Fruit fly (Drosophila melanogaster) whole organism, embryonic: Measurements from ENCODE around the gene CG14839.

Experiments
- ATbp ChIP-seq: fragments of 200-800 bp; sonication (Bioruptor generic); optimal IDR thresholded peaks from 2 replicates; lab custom pipeline; 2017; ENCODE audit warnings: missing biosample characterization, mild to moderate bottlenecking, missing genetic modification characterization, missing genetic modification reagents
- BEAF-32 ChIP-seq: fragments of 200-800 bp; sonication (Bioruptor generic); optimal IDR thresholded peaks from 3 replicates; lab custom pipeline; 2017; ENCODE audit warnings: missing biosample characterization, missing genetic modification characterization, mild to moderate bottlenecking, moderate library complexity, missing genetic modification reagents
- CG10209 ChIP-seq: fragments of 200-800 bp; sonication (Bioruptor generic); optimal IDR thresholded peaks from 3 replicates; lab custom pipeline; 2017; ENCODE audit warnings: missing biosample characterization, mild to moderate bottlenecking, missing genetic modification characterization, missing genetic modification reagents
- CG1233 ChIP-seq: fragments of 200-800 bp; sonication (Bioruptor generic); optimal IDR thresholded peaks from 4 replicates; lab custom pipeline; 2018; ENCODE audit warnings: missing biosample characterization, mild to moderate bottlenecking, missing genetic modification characterization
- CG16779 ChIP-seq: fragments of 200-800 bp; sonication (Bioruptor generic); IDR thresholded peaks from 2 replicates; pipeline ENCODE4 v1.3.6; 2022; ENCODE audit warnings: missing biosample characterization, missing genetic modification characterization
- CG16863 ChIP-seq: fragments of 200-800 bp; sonication (Bioruptor generic); optimal IDR thresholded peaks from 3 replicates; lab custom pipeline; 2016; ENCODE audit warnings: missing biosample characterization, missing genetic modification characterization
- CG17186 ChIP-seq: fragments of 200-800 bp; sonication (Bioruptor generic); optimal IDR thresholded peaks from 3 replicates; lab custom pipeline; 2017; ENCODE audit warnings: missing biosample characterization, missing genetic modification reagents, missing genetic modification characterization
- CG17568 ChIP-seq: fragments of 200-800 bp; sonication (Bioruptor generic); optimal IDR thresholded peaks from 2 replicates; lab custom pipeline; 2018; ENCODE audit warnings: missing biosample characterization, mild to moderate bottlenecking, missing genetic modification characterization, moderate library complexity
- CG1832 ChIP-seq: fragments of 200-800 bp; sonication (Bioruptor generic); optimal IDR thresholded peaks from 2 replicates; lab custom pipeline; 2017; ENCODE audit warnings: missing biosample characterization, mild to moderate bottlenecking, missing genetic modification characterization, inconsistent platforms
- CG18619 ChIP-seq: fragments of 200-800 bp; sonication (Bioruptor generic); optimal IDR thresholded peaks from 3 replicates; lab custom pipeline; 2017; ENCODE audit warnings: missing biosample characterization, mild to moderate bottlenecking, missing genetic modification characterization
- CG2202 ChIP-seq: fragments of 200-800 bp; sonication (Bioruptor generic); optimal IDR thresholded peaks from 2 replicates; lab custom pipeline; 2018; ENCODE audit warnings: missing biosample characterization, mild to moderate bottlenecking, missing genetic modification characterization
- CG31224 ChIP-seq: fragments of 200-800 bp; sonication (Bioruptor generic); IDR thresholded peaks from 2 replicates; pipeline ENCODE4 v1.3.6; 2022; ENCODE audit warnings: missing biosample characterization, missing genetic modification characterization
- CG4328 ChIP-seq: fragments of 200-800 bp; sonication (Bioruptor generic); optimal IDR thresholded peaks from 3 replicates; lab custom pipeline; 2017; ENCODE audit warnings: missing biosample characterization, missing genetic modification reagents, missing genetic modification characterization
- CG4730 ChIP-seq: fragments of 200-800 bp; sonication (Bioruptor generic); IDR thresholded peaks from 2 replicates; pipeline ENCODE4 v1.3.6; 2022; ENCODE audit warnings: missing biosample characterization, missing genetic modification characterization
- CG6683 ChIP-seq: fragments of 200-800 bp; sonication (Bioruptor generic); optimal IDR thresholded peaks from 2 replicates; lab custom pipeline; 2017; ENCODE audit warnings: missing biosample characterization, mild to moderate bottlenecking, missing genetic modification characterization, missing genetic modification reagents
- CG7963 ChIP-seq: fragments of 200-800 bp; sonication (Bioruptor generic); IDR thresholded peaks from 3 replicates; pipeline ENCODE4 v1.3.6; 2022; ENCODE audit warnings: missing biosample characterization, missing genetic modification characterization; ENCODE audit not compliant: partially characterized antibody
- CG8359 ChIP-seq: fragments of 200-800 bp; sonication (Bioruptor generic); optimal IDR thresholded peaks from 2 replicates; lab custom pipeline; 2017; ENCODE audit warnings: missing biosample characterization, mild to moderate bottlenecking, missing genetic modification characterization, borderline replicate concordance
- CG8924 ChIP-seq: fragments of 200-800 bp; optimal IDR thresholded peaks from 3 replicates; lab custom pipeline; 2019; ENCODE audit warnings: missing biosample characterization, mild to moderate bottlenecking, missing genetic modification characterization, moderate library complexity
- CG9876 ChIP-seq: fragments of 200-800 bp; sonication (Bioruptor generic); optimal IDR thresholded peaks from 2 replicates; lab custom pipeline; 2016; ENCODE audit warnings: missing biosample characterization, missing genetic modification characterization
- Deaf1 ChIP-seq: fragments of 200-800 bp; optimal IDR thresholded peaks from 3 replicates; lab custom pipeline; 2019; ENCODE audit warnings: missing biosample characterization, mild to moderate bottlenecking, missing genetic modification characterization, moderate library complexity
- Dp ChIP-seq: fragments of 200-800 bp; sonication (Bioruptor generic); optimal IDR thresholded peaks from 2 replicates; lab custom pipeline; 2018; ENCODE audit warnings: missing biosample characterization, mild to moderate bottlenecking, missing genetic modification characterization, moderate library complexity
- ERR ChIP-seq: fragments of 200-800 bp; sonication (Bioruptor generic); optimal IDR thresholded peaks from 2 replicates; lab custom pipeline; 2016; ENCODE audit warnings: missing biosample characterization, missing genetic modification characterization
- Ets65A ChIP-seq: fragments of 200-800 bp; sonication (Bioruptor generic); peaks from one replicate; lab custom pipeline; 2016; ENCODE audit warnings: missing biosample characterization, missing genetic modification characterization
- Jarid2 ChIP-seq: fragments of 200-800 bp; sonication (Bioruptor generic); optimal IDR thresholded peaks from 3 replicates; lab custom pipeline; 2017; ENCODE audit warnings: mild to moderate bottlenecking, missing biosample characterization, missing genetic modification reagents, missing genetic modification characterization
- Mrtf ChIP-seq: fragments of 200-800 bp; sonication (Bioruptor generic); IDR thresholded peaks from 3 replicates; pipeline ENCODE4 v1.3.6; 2022; ENCODE audit warnings: missing biosample characterization, missing genetic modification characterization
- Ssrp ChIP-seq: fragments of 200-800 bp; sonication (Bioruptor generic); optimal IDR thresholded peaks from 2 replicates; lab custom pipeline; 2018; ENCODE audit warnings: missing biosample characterization, mild to moderate bottlenecking, missing genetic modification characterization, moderate library complexity
- TFAM ChIP-seq: fragments of 200-800 bp; sonication (Bioruptor generic); optimal IDR thresholded peaks from 2 replicates; lab custom pipeline; 2017; ENCODE audit warnings: missing biosample characterization, missing genetic modification characterization, inconsistent platforms
- Trl ChIP-seq, 3 experiments: fragments of >200 bp in 2 of 3; fragments of 200-800 bp in 1 of 3; sonication (Bioruptor generic) in 1 of 3; optimal IDR thresholded peaks; 2 replicates in 1 of 3; 3 replicates in 2 of 3; lab custom pipeline; 2016 to 2017; ENCODE audit warnings: missing biosample characterization in 1 of 3, missing genetic modification characterization in 1 of 3
- ac ChIP-seq: fragments of 200-800 bp; sonication (Bioruptor generic); optimal IDR thresholded peaks from 3 replicates; lab custom pipeline; 2017; ENCODE audit warnings: missing biosample characterization, mild to moderate bottlenecking, missing genetic modification characterization
- dmrt99B ChIP-seq: fragments of 200-800 bp; sonication (Bioruptor generic); optimal IDR thresholded peaks from 2 replicates; lab custom pipeline; 2018; ENCODE audit warnings: missing biosample characterization, mild to moderate bottlenecking, missing genetic modification characterization, moderate library complexity
- ems ChIP-seq: fragments of 200-800 bp; sonication (Bioruptor generic); optimal IDR thresholded peaks from 3 replicates; lab custom pipeline; 2016; ENCODE audit warnings: missing biosample characterization, missing genetic modification characterization
- ewg ChIP-seq: fragments of 200-800 bp; sonication (Bioruptor generic); optimal IDR thresholded peaks from 3 replicates; lab custom pipeline; 2017; ENCODE audit warnings: mild to moderate bottlenecking, missing biosample characterization, missing genetic modification reagents, missing genetic modification characterization
- fd64A ChIP-seq: fragments of 200-800 bp; sonication (Bioruptor generic); optimal IDR thresholded peaks from 3 replicates; lab custom pipeline; 2018; ENCODE audit warnings: missing biosample characterization, mild to moderate bottlenecking, missing genetic modification characterization
- fd96Cb ChIP-seq: fragments of 200-800 bp; sonication (Bioruptor generic); optimal IDR thresholded peaks from 2 replicates; lab custom pipeline; 2018; ENCODE audit warnings: missing biosample characterization, mild to moderate bottlenecking, missing genetic modification characterization, moderate library complexity
- gem ChIP-seq: fragments of 200-800 bp; sonication (Bioruptor generic); optimal IDR thresholded peaks from 2 replicates; lab custom pipeline; 2019; ENCODE audit warnings: missing biosample characterization, mild to moderate bottlenecking, missing genetic modification characterization, moderate library complexity
- kah ChIP-seq: fragments of 200-800 bp; sonication (Bioruptor generic); optimal IDR thresholded peaks from 2 replicates; lab custom pipeline; 2018; ENCODE audit warnings: missing biosample characterization, mild to moderate bottlenecking, missing genetic modification characterization
- otp ChIP-seq: fragments of 200-800 bp; sonication (Bioruptor generic); IDR thresholded peaks from 3 replicates; pipeline ENCODE4, ENCODE4 v1.3.6; 2022; ENCODE audit warnings: missing biosample characterization, missing genetic modification characterization
- scrt ChIP-seq: fragments of 200-800 bp; sonication (Bioruptor generic); optimal IDR thresholded peaks from 2 replicates; lab custom pipeline; 2018; ENCODE audit warnings: missing biosample characterization, mild to moderate bottlenecking, missing genetic modification characterization, moderate library complexity
- tll ChIP-seq, 2 experiments: fragments of 200-800 bp in 1 of 2; fragments of >200 bp in 1 of 2; sonication (Bioruptor generic) in 1 of 2; optimal IDR thresholded peaks; 2 replicates each; lab custom pipeline; 2017 to 2019; ENCODE audit warnings: missing biosample characterization in 2 of 2, missing genetic modification characterization in 2 of 2, mild to moderate bottlenecking in 1 of 2, moderate library complexity in 1 of 2
- zen2 ChIP-seq: fragments of 200-800 bp; sonication (Bioruptor generic); IDR thresholded peaks from 3 replicates; pipeline ENCODE4 v1.3.6; 2022; ENCODE audit warnings: missing biosample characterization, missing genetic modification characterization; ENCODE audit not compliant: partially characterized antibody

Gene CG14839

DNA sequence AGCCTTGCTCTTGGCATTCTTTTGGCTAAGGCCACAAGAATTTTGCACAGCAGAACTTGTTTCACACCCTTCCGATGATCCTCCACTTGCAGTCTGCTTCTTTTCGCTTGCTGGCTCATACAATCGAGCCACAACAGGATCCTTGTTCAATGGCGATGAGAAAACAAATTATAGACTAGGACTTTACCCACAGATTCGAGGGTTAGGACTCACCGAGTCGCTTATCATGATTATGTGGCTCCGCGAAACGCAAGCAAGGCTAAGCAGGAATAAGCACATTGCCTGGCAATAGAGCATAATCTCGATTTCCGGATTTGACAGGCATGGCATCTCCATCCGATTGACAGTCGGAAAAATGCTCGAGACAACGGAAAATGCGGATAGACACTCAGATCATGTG is at the start of gene CG14839, which contains the start of gene CG14841:
TSS of gene CG14839 (plus strand) at position 301 of the 400 bp plus-strand sequence.
TSS of gene CG14841 (minus strand) at position 332 of the 400 bp plus-strand sequence.
- no peak for TF ChIP-seq CG4328 (GFP tag; lab: Kevin White, UChicago)
- no peak for TF ChIP-seq ems
- TF ChIP-seq Ets65A (GFP tag; lab: Kevin White, UChicago) = peak; percentile 73
- TF ChIP-seq, all 482 proteins: peak for 1

DNA sequence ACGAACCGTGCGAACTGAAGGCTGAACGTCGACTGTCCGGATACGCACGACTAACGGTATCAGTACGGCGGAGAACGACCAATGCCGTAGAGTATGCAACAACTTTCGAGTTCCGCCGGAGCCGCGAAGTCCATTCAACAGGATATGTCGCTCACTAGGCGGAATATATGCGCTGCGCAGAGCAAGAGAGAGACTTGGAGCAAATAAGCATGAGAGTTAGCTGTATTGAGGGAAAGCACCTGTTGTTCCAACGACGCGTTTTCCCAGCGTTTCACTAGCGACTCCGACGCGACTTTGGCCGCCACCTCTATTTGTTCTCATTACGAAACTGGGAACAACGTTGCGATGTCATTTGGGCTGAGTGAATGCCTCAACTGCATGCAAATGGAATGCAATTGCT is 47.4 kb upstream of the CG14839 start, which contains the start of gene Dop1R1:
TSS of gene Dop1R1 (minus strand) at position 35 of the 400 bp plus-strand sequence.
- no peak for TF ChIP-seq zen2 (GFP tag; lab: Robert Waterston, UW)
- peak; percentile 4 to 40 for TF ChIP-seq Trl (optimal IDR thresholded peaks at IDR 0.05; lab: Kevin White, UChicago)
- no peak for TF ChIP-seq Trl (GFP tag; optimal IDR thresholded peaks at IDR 0.05; lab: Kevin White, UChicago)
- TF ChIP-seq Deaf1 = peak; percentile 76
- peak; percentile 68 for TF ChIP-seq ewg
- 0 out of 3 replicates have a peak, but pooled peaks have one; percentile 27 for TF ChIP-seq Mrtf (GFP tag; lab: Robert Waterston, UW)
- TF ChIP-seq scrt (GFP tag; lab: Kevin White, UChicago) = peak; percentile 96
- TF ChIP-seq CG4730 (GFP tag; lab: Robert Waterston, UW) = no peak
- peak; percentile 99 for TF ChIP-seq CG8359 (GFP tag; lab: Kevin White, UChicago)
- peak; percentile 37 for TF ChIP-seq Ets65A (GFP tag; lab: Kevin White, UChicago)
- peak; percentile 4 for TF ChIP-seq Jarid2 (GFP tag; lab: Kevin White, UChicago)
- TF ChIP-seq, all 482 proteins: peak for 8

DNA sequence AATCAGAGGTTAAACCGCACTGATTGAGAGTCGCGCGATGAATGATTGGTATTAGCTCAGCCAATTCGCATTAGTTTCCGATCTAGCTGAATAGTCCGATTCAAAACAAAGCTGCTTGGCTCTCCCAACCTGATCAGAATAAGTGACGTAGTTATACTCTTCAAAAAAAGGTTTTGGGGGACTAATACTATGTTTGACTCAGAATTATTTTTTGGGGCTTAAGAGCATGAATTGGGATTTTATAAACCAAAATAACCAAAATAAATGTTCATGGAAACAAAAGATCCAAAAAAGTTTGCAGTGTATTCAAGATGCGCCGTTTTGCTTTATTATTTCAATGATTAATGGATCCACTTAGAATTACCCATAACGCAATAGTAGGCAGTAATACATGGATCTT is 44.3 kb upstream of the CG14839 start, which contains the start of gene CG9649:
TSS of gene CG9649 (minus strand) at position 44 of the 400 bp plus-strand sequence.
- no peak for TF ChIP-seq fd96Cb (tag; lab: Kevin White, UChicago)
- TF ChIP-seq, all 482 proteins: peak for 0

DNA sequence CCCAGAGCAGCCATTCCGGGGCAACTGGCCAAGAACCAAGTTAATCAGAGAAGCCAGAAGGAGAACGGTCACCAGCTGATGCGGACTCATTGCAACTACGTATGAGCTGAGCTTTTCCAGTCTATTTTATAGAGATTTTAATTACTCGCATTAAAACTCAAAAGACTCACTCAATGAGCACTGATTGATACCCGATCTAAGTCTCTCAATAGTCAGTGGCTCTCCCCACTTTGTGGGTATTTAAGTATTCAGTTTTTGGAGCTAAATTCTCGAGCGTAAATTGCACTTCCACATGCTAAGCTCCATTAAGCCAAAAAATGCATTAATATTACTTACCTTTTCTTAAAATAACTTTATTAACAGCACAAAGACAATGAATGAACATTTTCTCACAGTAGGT is 42.1 kb upstream of the CG14839 start, which contains the start of gene CG31326:
TSS of gene CG31326 (minus strand) at position 101 of the 400 bp plus-strand sequence.
- TF ChIP-seq CG8924 (tag; lab: Kevin White, UChicago) = no peak
- TF ChIP-seq CG16779 = no peak
- no peak for TF ChIP-seq ERR (GFP tag; lab: Kevin White, UChicago)
- TF ChIP-seq TFAM (GFP tag; lab: Kevin White, UChicago) = no peak
- TF ChIP-seq Dp (GFP tag; lab: Kevin White, UChicago) = no peak
- TF ChIP-seq CG7963 (GFP tag; lab: Robert Waterston, UW) = no peak
- no peak for TF ChIP-seq CG31224 (GFP tag; lab: Robert Waterston, UW)
- no peak for TF ChIP-seq BEAF-32

DNA sequence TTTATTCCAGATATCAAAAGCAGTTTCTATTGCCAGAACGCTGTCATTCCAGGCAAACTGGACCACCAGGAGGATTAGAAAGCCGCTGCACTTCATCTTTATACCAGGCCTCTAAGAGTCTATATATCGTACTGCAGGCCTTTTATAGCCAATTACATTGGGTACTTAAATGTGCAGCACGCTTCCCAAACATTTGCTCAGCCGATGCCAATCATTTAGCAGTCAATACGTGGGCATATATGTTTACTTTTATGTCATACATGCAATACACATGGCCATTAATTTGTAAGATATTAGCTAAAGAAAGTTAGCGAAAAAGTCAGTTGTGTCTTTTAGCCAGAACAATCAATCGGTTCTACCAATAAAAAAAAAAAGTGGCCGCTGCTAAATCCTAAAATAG is 40.7 kb upstream of the CG14839 start, which contains the start of gene CG33109:
TSS of gene CG33109 (minus strand) at position 101 of the 400 bp plus-strand sequence.
- TF ChIP-seq CG17568 (GFP tag; lab: Kevin White, UChicago) (no peak), scrt (GFP tag; lab: Kevin White, UChicago) (no peak), otp (GFP tag; lab: Robert Waterston, UW) (no peak), CG18619 (no peak), CG9876 (GFP tag; lab: Kevin White, UChicago) (no peak), gem (tag; lab: Kevin White, UChicago) (no peak), dmrt99B (tag; lab: Kevin White, UChicago) (no peak), CG16863 (GFP tag; lab: Kevin White, UChicago) (no peak), CG10209 (GFP tag; lab: Kevin White, UChicago) (no peak), CG1233 (GFP tag; lab: Kevin White, UChicago) (no peak), ac (GFP tag; lab: Kevin White, UChicago) (no peak), kah (GFP tag; lab: Kevin White, UChicago) (no peak), CG6683 (GFP tag; lab: Kevin White, UChicago) (no peak), Ssrp (tag; lab: Kevin White, UChicago) (no peak), fd64A (GFP tag; lab: Kevin White, UChicago) (no peak), ATbp (GFP tag; lab: Kevin White, UChicago) (no peak), tll (GFP tag; optimal IDR thresholded peaks at IDR 0.05; lab: Kevin White, UChicago) (no peak), CG2202 (no peak), CG17186 (no peak), CG1832 (GFP tag; lab: Kevin White, UChicago) (no peak)
- TF ChIP-seq, all 482 proteins: peak for 0
